Worm (Caenorhabditis elegans) whole organism, midembryonic: ENCODE results near the gene nlg-1.

Experiments used
- cog-1 ChIP-seq: sonication (generic microtip); optimal IDR thresholded peaks from 2 replicates; lab custom pipeline; 2016; ENCODE audit warnings: missing genetic modification characterization, missing compliant biosample characterization
- ref-1 ChIP-seq: fragments of 200-800 bp; sonication (Bioruptor generic); conservative IDR thresholded peaks from 2 replicates; pipeline ENCODE4 v1.3.6; 2022; ENCODE audit warnings: missing genetic modification reagents, missing genetic modification characterization, missing compliant biosample characterization
- tab-1 ChIP-seq: fragments of 200-800 bp; sonication (Bioruptor generic); IDR thresholded peaks from 2 replicates; pipeline ENCODE4 v1.3.6; 2022; ENCODE audit warnings: missing genetic modification characterization, missing compliant biosample characterization

- TF ChIP-seq cog-1 (no peak), ref-1 (GFP tag; lab: Robert Waterston, UW) (no peak), tab-1 (GFP tag; lab: Robert Waterston, UW) (no peak)
Measured at ce11 chrX:13644884-13645283, 13.9 kb upstream of the nlg-1 start.
